Worm (Caenorhabditis elegans): ENCODE data around the gene eri-1.

DNA sequence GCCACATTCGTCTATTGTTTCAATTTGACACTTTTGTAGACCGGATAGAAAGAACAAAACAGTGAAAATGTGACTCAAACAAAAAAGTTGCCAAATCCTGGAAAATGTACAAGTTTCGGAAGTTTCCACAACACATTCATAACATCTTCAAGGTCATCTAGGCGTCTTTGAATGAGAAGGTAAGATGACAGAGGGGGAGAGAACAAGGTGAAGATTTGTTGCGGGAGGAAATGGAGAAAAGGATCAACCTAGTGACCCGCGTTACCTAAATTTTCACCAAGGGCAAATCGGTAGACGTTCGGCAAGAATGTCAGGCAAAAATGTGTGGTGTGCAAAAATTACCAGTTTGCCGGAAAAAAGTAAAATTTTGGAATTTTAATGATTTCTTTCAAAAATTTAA is 42.0 kb downstream of the eri-1 start:
- TF ChIP-seq ztf-11 (tag; optimal IDR thresholded peaks at IDR 0.05) (no peak), saeg-2 (GFP tag; IDR thresholded peaks at IDR 0.05) (no peak), unc-62 (GFP tag; optimal IDR thresholded peaks at IDR 0.05 in 1 of 2) (no peak), unc-62 (tag; optimal IDR thresholded peaks at IDR 0.05) (no peak)

Data from whole organism, L4 larva.